Worm (Caenorhabditis elegans): ENCODE results near the gene F35A5.5.

DNA sequence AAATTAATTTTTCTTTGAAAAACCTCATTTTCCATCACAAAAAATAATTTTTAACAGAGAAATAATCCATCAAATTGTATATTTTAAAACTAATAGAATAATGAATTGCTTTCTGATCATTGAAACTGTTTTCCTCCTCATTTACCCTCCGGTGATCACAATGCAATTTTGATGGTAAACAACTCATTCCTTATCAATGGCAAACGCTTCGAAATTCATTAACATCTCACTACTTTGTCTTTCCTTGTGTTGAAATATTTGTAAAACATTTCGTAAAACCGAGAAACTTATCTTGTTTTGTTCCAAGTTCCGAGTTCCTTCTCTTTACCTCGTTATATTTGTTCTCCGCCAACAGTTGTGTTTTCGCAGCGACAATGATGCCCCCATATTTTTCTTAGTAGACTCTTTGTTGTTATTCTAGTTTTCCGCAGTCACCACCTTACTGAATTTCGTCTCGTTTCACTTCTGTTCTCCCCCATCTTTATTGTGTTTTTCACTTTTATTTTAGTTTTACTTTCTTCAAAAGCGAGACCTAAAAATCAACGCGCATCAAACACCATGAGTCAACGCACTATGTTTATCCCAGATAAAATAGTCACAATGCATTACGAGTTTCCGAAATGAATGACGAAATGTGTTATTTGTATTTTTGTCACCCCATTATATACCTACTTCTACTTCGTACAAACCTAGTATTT lies 10.3 kb downstream of the F35A5.5 start:
- no peak for TF ChIP-seq flt-1 (GFP tag; IDR thresholded peaks at IDR 0.05)
- no peak for TF ChIP-seq tab-1 (GFP tag; IDR thresholded peaks at IDR 0.05)
- TF ChIP-seq ztf-23 (GFP tag; IDR thresholded peaks at IDR 0.05) = no peak
- TF ChIP-seq ref-1 (GFP tag; conservative IDR thresholded peaks at IDR 0.05) = no peak
